Worm (Caenorhabditis elegans) whole organism, mixed stage, embryonic: ENCODE data around the gene osta-3.

Experiments used
- blmp-1 ChIP-seq: fragments of 150-350 bp; optimal IDR thresholded peaks from 2 replicates; lab custom pipeline; 2014; ENCODE audit warnings: missing biosample characterization, missing genetic modification characterization
- ceh-83 ChIP-seq: fragments of 200-800 bp; sonication (Bioruptor generic); optimal IDR thresholded peaks from 2 replicates; lab custom pipeline; 2018; ENCODE audit warnings: mild to moderate bottlenecking, missing genetic modification characterization, missing compliant biosample characterization
- elt-1 ChIP-seq: sonication (generic microtip); optimal IDR thresholded peaks from 2 replicates; lab custom pipeline; 2017; ENCODE audit warnings: missing genetic modification characterization, mild to moderate bottlenecking, missing compliant biosample characterization, antibody characterized with exemption, moderate library complexity, borderline replicate concordance; ENCODE audit not compliant: insufficient read depth
- elt-3 ChIP-seq: fragments of 150-350 bp; optimal IDR thresholded peaks from 2 replicates; lab custom pipeline; 2014; ENCODE audit warnings: missing biosample characterization, missing genetic modification characterization
- ham-2 ChIP-seq: fragments of 200-800 bp; sonication (Bioruptor generic); optimal IDR thresholded peaks from 2 replicates; lab custom pipeline; 2018; ENCODE audit warnings: mild to moderate bottlenecking, missing genetic modification characterization, missing compliant biosample characterization
- lin-13 ChIP-seq: fragments of 150-350 bp; optimal IDR thresholded peaks from 2 replicates; lab custom pipeline; 2014; ENCODE audit warnings: missing biosample characterization, missing genetic modification characterization
- mab-5 ChIP-seq: fragments of 150-350 bp; optimal IDR thresholded peaks from 2 replicates; lab custom pipeline; 2014; ENCODE audit warnings: missing biosample characterization, missing genetic modification characterization
- mep-1 ChIP-seq: fragments of 150-350 bp; optimal IDR thresholded peaks from 2 replicates; lab custom pipeline; 2017; ENCODE audit warnings: missing biosample characterization, missing genetic modification reagents, missing genetic modification characterization, inconsistent platforms
- nhr-12 ChIP-seq: fragments of 150-350 bp; optimal IDR thresholded peaks from 2 replicates; lab custom pipeline; 2014; ENCODE audit warnings: missing biosample characterization, missing genetic modification characterization
- nhr-28 ChIP-seq: fragments of 150-350 bp; optimal IDR thresholded peaks from 2 replicates; lab custom pipeline; 2014; ENCODE audit warnings: missing biosample characterization, missing genetic modification characterization
- nhr-76 ChIP-seq: sonication (generic microtip); optimal IDR thresholded peaks from 2 replicates; lab custom pipeline; 2017; ENCODE audit warnings: missing biosample characterization, missing genetic modification characterization
- snpc-4 ChIP-seq: fragments of 150-350 bp; optimal IDR thresholded peaks from 2 replicates; lab custom pipeline; 2014; ENCODE audit warnings: missing biosample characterization, missing genetic modification characterization
- unc-39 ChIP-seq: fragments of 150-350 bp; optimal IDR thresholded peaks from 2 replicates; lab custom pipeline; 2014; ENCODE audit warnings: missing biosample characterization, missing genetic modification characterization
- unc-62 ChIP-seq: fragments of 150-350 bp; optimal IDR thresholded peaks from 2 replicates; lab custom pipeline; 2014; ENCODE audit warnings: missing biosample characterization, missing genetic modification reagents, missing genetic modification characterization

ce11 chrII:14798047-14798522, 14.2 kb upstream of the osta-3 start, which contains the start of gene tbc-20:
- TF ChIP-seq nhr-12 (tag; lab: Kevin White, UChicago) (no peak), mab-5 (tag; lab: Kevin White, UChicago) (no peak), lin-13 (no peak), elt-1 (no peak), unc-62 (no peak), mep-1 (no peak), ham-2 (GFP tag; lab: Kevin White, UChicago) (no peak), nhr-28 (tag; lab: Kevin White, UChicago) (no peak), blmp-1 (tag; lab: Kevin White, UChicago) (no peak), snpc-4 (tag; lab: Kevin White, UChicago) (no peak), nhr-76 (tag; lab: Kevin White, UChicago) (no peak), unc-39 (tag; lab: Kevin White, UChicago) (no peak), ceh-83 (GFP tag; lab: Kevin White, UChicago) (no peak), elt-3 (tag; lab: Kevin White, UChicago) (no peak)
